Worm (Caenorhabditis elegans) whole organism, midembryonic: Measurements from ENCODE around the gene csb-1.

Experiments used
- T22C8.4 ChIP-seq: fragments of 200-800 bp; sonication (Bioruptor generic); IDR thresholded peaks from 2 replicates; pipeline ENCODE4 v1.3.6; 2022; ENCODE audit warnings: missing genetic modification characterization, missing compliant biosample characterization
- cog-1 ChIP-seq: sonication (generic microtip); optimal IDR thresholded peaks from 2 replicates; lab custom pipeline; 2016; ENCODE audit warnings: missing genetic modification characterization, missing compliant biosample characterization
- flt-1 ChIP-seq: fragments of 200-800 bp; sonication (Bioruptor generic); IDR thresholded peaks from 2 replicates; pipeline ENCODE4 v1.3.6; 2022; ENCODE audit warnings: missing genetic modification characterization, missing compliant biosample characterization
- klf-2 ChIP-seq: fragments of 200-800 bp; sonication (Bioruptor generic); conservative IDR thresholded peaks from 2 replicates; pipeline ENCODE4 v1.3.6; 2022; ENCODE audit warnings: missing genetic modification reagents, missing genetic modification characterization, missing compliant biosample characterization
- med-1 ChIP-seq: sonication (generic microtip); optimal IDR thresholded peaks from 2 replicates; lab custom pipeline; 2017; ENCODE audit warnings: missing genetic modification characterization, mild to moderate bottlenecking, missing compliant biosample characterization, antibody characterized with exemption, missing genetic modification reagents; ENCODE audit not compliant: insufficient read depth
- ref-1 ChIP-seq: fragments of 200-800 bp; sonication (Bioruptor generic); conservative IDR thresholded peaks from 2 replicates; pipeline ENCODE4 v1.3.6; 2022; ENCODE audit warnings: missing genetic modification reagents, missing genetic modification characterization, missing compliant biosample characterization
- tab-1 ChIP-seq: fragments of 200-800 bp; sonication (Bioruptor generic); IDR thresholded peaks from 2 replicates; pipeline ENCODE4 v1.3.6; 2022; ENCODE audit warnings: missing genetic modification characterization, missing compliant biosample characterization
- ztf-29 ChIP-seq: fragments of 200-800 bp; sonication (Bioruptor generic); IDR thresholded peaks from 2 replicates; pipeline ENCODE4 v1.3.6; 2022; ENCODE audit warnings: missing genetic modification reagents, missing genetic modification characterization, missing compliant biosample characterization

DNA sequence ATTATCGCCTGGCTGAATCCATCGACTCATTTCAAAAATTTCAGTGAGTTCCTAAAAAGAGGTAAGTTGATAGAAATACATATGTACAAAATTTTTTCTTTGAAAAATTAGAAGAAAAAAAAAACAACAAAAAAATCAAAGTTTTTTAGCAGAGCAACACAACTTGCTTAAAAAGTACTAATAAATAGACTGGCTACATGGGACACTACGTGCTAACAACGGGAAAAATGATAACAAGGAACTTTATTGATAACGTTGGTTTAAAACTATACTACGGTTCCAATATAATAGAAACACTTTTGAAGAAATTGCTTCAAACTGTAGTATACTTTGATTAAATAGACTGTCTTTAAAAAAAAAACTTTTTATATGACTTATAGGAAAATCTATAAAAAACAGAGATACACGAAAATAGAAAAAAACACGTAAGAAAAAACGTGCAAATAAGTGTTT lies 27.2 kb downstream of the csb-1 start, which contains the start of gene acox-1.6:
- TF ChIP-seq ztf-29 (GFP tag; lab: Robert Waterston, UW) (no peak), tab-1 (no peak), klf-2 (GFP tag; lab: Robert Waterston, UW) (no peak), cog-1 (tag; lab: Kevin White, UChicago) (no peak), med-1 (GFP tag; lab: Kevin White, UChicago) (no peak), T22C8.4 (GFP tag; lab: Robert Waterston, UW) (no peak), flt-1 (no peak), ref-1 (no peak)
